Worm (Caenorhabditis elegans) whole organism, midembryonic: ENCODE results near the gene cogc-6.

Source experiments
- flt-1 ChIP-seq: fragments of 200-800 bp; sonication (Bioruptor generic); IDR thresholded peaks from 2 replicates; pipeline ENCODE4 v1.3.6; 2022; ENCODE audit warnings: missing genetic modification characterization, missing compliant biosample characterization
- klf-2 ChIP-seq: fragments of 200-800 bp; sonication (Bioruptor generic); conservative IDR thresholded peaks from 2 replicates; pipeline ENCODE4 v1.3.6; 2022; ENCODE audit warnings: missing genetic modification reagents, missing genetic modification characterization, missing compliant biosample characterization
- med-1 ChIP-seq: sonication (generic microtip); optimal IDR thresholded peaks from 2 replicates; lab custom pipeline; 2017; ENCODE audit warnings: missing genetic modification characterization, mild to moderate bottlenecking, missing compliant biosample characterization, antibody characterized with exemption, missing genetic modification reagents; ENCODE audit not compliant: insufficient read depth
- ztf-23 ChIP-seq: fragments of 200-800 bp; sonication (Bioruptor generic); IDR thresholded peaks from 2 replicates; pipeline ENCODE4 v1.3.6; 2022; ENCODE audit warnings: missing genetic modification reagents, missing genetic modification characterization, missing compliant biosample characterization

DNA sequence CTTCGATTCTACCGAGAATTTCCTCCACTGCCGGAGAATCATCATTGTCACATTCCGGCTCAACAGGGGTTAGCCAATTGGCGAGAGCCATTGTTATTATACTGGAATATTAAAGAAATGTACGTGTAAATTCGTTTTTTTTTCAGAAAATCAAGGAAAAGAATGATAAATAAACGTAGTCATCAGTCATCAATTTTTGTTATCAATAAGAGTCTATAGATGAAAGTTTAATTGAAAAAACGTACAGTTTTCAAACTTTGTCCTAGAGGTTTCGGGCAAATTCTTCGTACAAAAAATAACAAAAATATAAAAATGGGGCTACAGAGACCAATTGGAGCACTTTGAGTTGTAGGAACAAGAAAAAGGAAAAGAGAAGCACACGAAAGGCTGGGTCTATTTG is 22.1 kb downstream of the cogc-6 start, which contains the start of gene F20D6.11:
- TF ChIP-seq ztf-23 = no peak
- TF ChIP-seq flt-1 (GFP tag; lab: Robert Waterston, UW) = no peak
- no peak for TF ChIP-seq klf-2 (GFP tag; lab: Robert Waterston, UW)
- TF ChIP-seq med-1 (GFP tag; lab: Kevin White, UChicago) = no peak
